Worm (Caenorhabditis elegans): ENCODE results near the gene hsp-90.

DNA sequence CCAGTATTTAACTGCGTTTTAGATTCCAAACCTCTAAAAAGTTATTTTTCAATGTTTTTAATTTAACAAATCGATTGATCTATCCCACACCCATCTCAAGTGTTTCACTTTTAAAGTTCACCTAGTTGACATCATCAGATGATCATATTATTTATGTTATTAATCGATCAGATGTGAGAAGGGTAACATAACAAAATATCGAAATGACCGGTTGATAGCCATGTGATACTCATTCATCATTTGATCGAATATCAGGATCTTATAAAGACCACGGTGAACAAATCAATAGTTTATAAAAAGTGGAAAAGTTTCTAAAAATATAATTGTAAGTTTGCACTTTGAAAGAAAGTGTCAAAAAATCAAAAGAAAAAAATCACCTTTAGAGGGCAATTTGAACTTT is 29.0 kb upstream of the hsp-90 start:
- TF ChIP-seq klf-2 (GFP tag; conservative IDR thresholded peaks at IDR 0.05): no peak
- TF ChIP-seq flt-1 (GFP tag; IDR thresholded peaks at IDR 0.05): no peak
- no peak for TF ChIP-seq ztf-23 (GFP tag; IDR thresholded peaks at IDR 0.05)
- no peak for TF ChIP-seq med-1 (GFP tag; optimal IDR thresholded peaks at IDR 0.05; ENCODE audit: insufficient read depth)
- no peak for TF ChIP-seq cog-1 (tag; optimal IDR thresholded peaks at IDR 0.05)
- no peak for TF ChIP-seq tab-1 (GFP tag; IDR thresholded peaks at IDR 0.05)
- TF ChIP-seq T22C8.4 (GFP tag; IDR thresholded peaks at IDR 0.05): no peak
- TF ChIP-seq ztf-29 (GFP tag; IDR thresholded peaks at IDR 0.05): no peak
- no peak for TF ChIP-seq ref-1 (GFP tag; conservative IDR thresholded peaks at IDR 0.05)
